Worm (Caenorhabditis elegans) whole organism, early embryonic: ENCODE data around the gene ZK418.5.

Source experiments
- B0310.2 ChIP-seq: sonication (generic microtip); optimal IDR thresholded peaks from 2 replicates; lab custom pipeline; 2016; ENCODE audit warnings: mild to moderate bottlenecking, missing genetic modification characterization, missing compliant biosample characterization
- F13C5.2 ChIP-seq: sonication (generic microtip); optimal IDR thresholded peaks from 2 replicates; lab custom pipeline; 2017; ENCODE audit warnings: mild to moderate bottlenecking, missing genetic modification characterization, inconsistent platforms, missing compliant biosample characterization
- aly-1 ChIP-seq: sonication (generic microtip); optimal IDR thresholded peaks from 2 replicates; lab custom pipeline; 2016; ENCODE audit warnings: missing genetic modification characterization, missing compliant biosample characterization
- ama-1 ChIP-seq: fragments of 150-350 bp; optimal IDR thresholded peaks from 2 replicates; lab custom pipeline; 2014
- ceh-13 ChIP-seq: fragments of 200-800 bp; sonication (Bioruptor generic); optimal IDR thresholded peaks from 2 replicates; lab custom pipeline; 2018; ENCODE audit warnings: mild to moderate bottlenecking, missing genetic modification characterization, missing compliant biosample characterization
- ceh-36 ChIP-seq: sonication (generic microtip); optimal IDR thresholded peaks from 2 replicates; lab custom pipeline; 2016; ENCODE audit warnings: missing genetic modification characterization, inconsistent platforms, missing compliant biosample characterization
- ets-7 ChIP-seq: sonication (generic microtip); optimal IDR thresholded peaks from 2 replicates; lab custom pipeline; 2016; ENCODE audit warnings: missing genotype, missing genetic modification characterization, missing compliant biosample characterization
- flt-1 ChIP-seq: fragments of 200-800 bp; sonication (Bioruptor generic); IDR thresholded peaks from 2 replicates; pipeline ENCODE4 v1.3.6; 2022; ENCODE audit warnings: missing genetic modification characterization, missing compliant biosample characterization
- hmbx-1 ChIP-seq: sonication (generic microtip); optimal IDR thresholded peaks from 2 replicates; lab custom pipeline; 2016; ENCODE audit warnings: mild to moderate bottlenecking, missing genetic modification characterization, missing compliant biosample characterization
- hmg-4 ChIP-seq: fragments of 200-800 bp; sonication (Bioruptor generic); optimal IDR thresholded peaks from 2 replicates; lab custom pipeline; 2018; ENCODE audit warnings: mild to moderate bottlenecking, missing genetic modification characterization, missing compliant biosample characterization
- hnd-1 ChIP-seq: sonication (generic microtip); optimal IDR thresholded peaks from 2 replicates; lab custom pipeline; 2016; ENCODE audit warnings: missing genetic modification characterization, missing compliant biosample characterization
- pes-1 ChIP-seq: fragments of 200-800 bp; sonication (Bioruptor generic); IDR thresholded peaks from 2 replicates; pipeline ENCODE4 v1.3.6; 2022; ENCODE audit warnings: missing genetic modification reagents, missing genetic modification characterization, missing compliant biosample characterization
- scrt-1 ChIP-seq: fragments of 200-800 bp; sonication (Bioruptor generic); IDR thresholded peaks from 2 replicates; pipeline ENCODE4 v1.3.6; 2022; ENCODE audit warnings: missing genetic modification characterization, missing compliant biosample characterization
- sea-1 ChIP-seq: fragments of 200-800 bp; sonication (Bioruptor generic); conservative IDR thresholded peaks from 2 replicates; pipeline ENCODE4 v1.3.6; 2022; ENCODE audit warnings: missing genetic modification characterization, missing compliant biosample characterization
- tbx-11 ChIP-seq: fragments of 200-800 bp; sonication (Bioruptor generic); IDR thresholded peaks from 2 replicates; pipeline ENCODE4 v1.3.6; 2022; ENCODE audit warnings: missing genetic modification characterization, missing compliant biosample characterization
- tbx-37 ChIP-seq: fragments of 200-800 bp; sonication (Bioruptor generic); conservative IDR thresholded peaks from 2 replicates; pipeline ENCODE4 v1.3.6; 2022; ENCODE audit warnings: missing genetic modification reagents, missing genetic modification characterization, missing compliant biosample characterization
- tra-4 ChIP-seq: sonication (generic microtip); optimal IDR thresholded peaks from 2 replicates; lab custom pipeline; 2017; ENCODE audit warnings: missing genetic modification characterization, missing compliant biosample characterization

ZK418.5 gene

DNA sequence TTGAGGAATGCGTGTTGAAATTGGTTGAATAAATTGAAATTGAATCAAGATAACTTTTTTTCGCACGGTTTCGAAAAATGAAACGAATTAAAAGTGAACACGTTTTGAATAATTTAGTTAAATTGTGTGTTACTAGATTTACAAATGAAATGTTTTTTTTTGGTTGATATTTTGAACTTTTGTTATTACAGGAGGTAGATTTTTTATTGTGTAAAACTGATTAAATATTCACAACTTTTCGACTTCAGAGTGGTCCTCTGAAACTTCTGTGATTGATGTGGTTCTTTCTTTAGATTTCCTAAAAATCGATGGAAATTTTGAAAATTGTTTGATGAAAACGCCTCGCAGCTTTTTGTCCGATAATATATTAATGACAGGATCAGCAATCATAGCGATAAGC lies 2.7 kb upstream of the ZK418.5 start, which contains the start of gene ZK418.13:
TSS of gene ZK418.13 (minus strand) at position 101 of the 400 bp plus-strand sequence.
- TF ChIP-seq flt-1 (no peak), scrt-1 (GFP tag; lab: Robert Waterston, UW) (no peak), hmbx-1 (tag; lab: Kevin White, UChicago) (no peak), pes-1 (GFP tag; lab: Robert Waterston, UW) (no peak)

DNA sequence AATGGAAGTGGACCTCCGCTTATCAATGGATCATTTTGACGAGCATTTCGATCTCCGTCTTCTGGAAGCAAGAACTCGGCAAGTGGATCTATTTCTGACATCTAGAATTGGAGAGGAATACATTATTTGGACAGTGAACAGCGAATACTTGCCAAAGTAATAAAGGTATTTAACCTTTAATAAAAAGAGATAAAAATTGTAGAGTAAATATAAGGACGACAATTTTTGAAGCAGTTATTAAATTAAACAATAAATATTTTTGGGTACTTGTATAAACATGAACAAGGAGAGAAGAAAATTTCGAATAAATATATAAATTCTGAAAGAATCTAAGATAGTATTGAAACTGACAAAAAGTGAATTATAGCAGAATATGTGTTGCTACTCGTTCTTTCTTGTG lies 1.2 kb downstream of the ZK418.5 start, which contains the start of gene lin-37:
TSS of gene lin-37 (minus strand) at position 101 of the 400 bp plus-strand sequence.
- TF ChIP-seq flt-1 (no peak), ceh-36 (tag; lab: Kevin White, UChicago) (no peak), tbx-37 (no peak), pes-1 (GFP tag; lab: Robert Waterston, UW) (no peak), aly-1 (tag; lab: Kevin White, UChicago) (no peak), hmg-4 (GFP tag; lab: Kevin White, UChicago) (no peak), hnd-1 (tag; lab: Kevin White, UChicago) (no peak), ets-7 (no peak), tbx-11 (GFP tag; lab: Robert Waterston, UW) (no peak), hmbx-1 (tag; lab: Kevin White, UChicago) (no peak), scrt-1 (GFP tag; lab: Robert Waterston, UW) (no peak), B0310.2 (no peak), ceh-13 (no peak), tra-4 (tag; lab: Kevin White, UChicago) (no peak)

ce11 chrIII:7069981-7070380 lies 3.7 kb downstream of the ZK418.5 start, which contains the start of gene tmem-17:
Gene tmem-17, plus strand, starts transcription at chrIII:7070281.
- no peak for TF ChIP-seq hnd-1 (tag; lab: Kevin White, UChicago)
- no peak for TF ChIP-seq B0310.2
- TF ChIP-seq ets-7, result no peak
- no peak for TF ChIP-seq aly-1 (tag; lab: Kevin White, UChicago)

ce11 chrIII:7068520-7069113 lies 5.0 kb downstream of the ZK418.5 start, which contains the start of the genes ubc-18 and R01H2.8:
Gene ubc-18, minus strand, starts transcription at chrIII:7068570.
Gene R01H2.8, plus strand, starts transcription at chrIII:7069063.
- no peak for TF ChIP-seq pes-1 (GFP tag; lab: Robert Waterston, UW)
- TF ChIP-seq tbx-11 (GFP tag; lab: Robert Waterston, UW), result no peak
- no peak for TF ChIP-seq flt-1
- TF ChIP-seq ets-7, result no peak
- no peak for TF ChIP-seq B0310.2
- TF ChIP-seq hmg-4 (GFP tag; lab: Kevin White, UChicago), result no peak
- no peak for TF ChIP-seq ama-1
- TF ChIP-seq hnd-1 (tag; lab: Kevin White, UChicago), result no peak
- TF ChIP-seq scrt-1 (GFP tag; lab: Robert Waterston, UW), result no peak
- no peak for TF ChIP-seq ceh-13
- no peak for TF ChIP-seq tra-4 (tag; lab: Kevin White, UChicago)
- no peak for TF ChIP-seq aly-1 (tag; lab: Kevin White, UChicago)
- no peak for TF ChIP-seq hmbx-1 (tag; lab: Kevin White, UChicago)
- TF ChIP-seq ceh-36 (tag; lab: Kevin White, UChicago), result no peak
- no peak for TF ChIP-seq F13C5.2 (tag; lab: Kevin White, UChicago)
- TF ChIP-seq sea-1, result no peak
- TF ChIP-seq tbx-37, result no peak

DNA sequence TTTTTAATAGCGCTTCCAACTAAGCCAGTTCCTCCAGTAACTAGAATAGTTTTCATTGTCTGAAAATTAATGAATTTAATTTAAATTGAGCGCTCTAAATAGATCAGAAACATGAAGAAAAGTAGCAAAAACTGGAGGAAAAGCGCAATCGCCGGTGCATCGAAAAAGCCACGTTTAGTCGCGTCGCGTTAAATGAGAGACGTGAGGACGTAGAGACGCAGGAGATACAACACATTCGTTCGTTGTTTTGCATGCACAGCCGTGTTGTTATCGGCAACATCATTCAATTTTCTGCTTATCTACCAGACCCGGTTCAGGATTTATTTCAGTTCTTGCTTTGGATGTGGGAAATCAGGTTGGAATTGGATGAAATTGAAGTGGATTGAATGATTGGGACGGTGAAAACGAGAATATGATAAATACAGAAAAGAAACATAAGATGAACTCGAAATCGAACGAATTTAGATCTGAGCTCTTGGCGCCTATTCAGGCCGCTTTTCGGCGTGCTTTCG lies 6.2 kb downstream of the ZK418.5 start, which contains the start of gene ger-1:
TSS of gene ger-1 (minus strand) at position 93 of the 512 bp plus-strand sequence.
- TF ChIP-seq hnd-1 (tag; lab: Kevin White, UChicago) (no peak), ceh-36 (tag; lab: Kevin White, UChicago) (no peak), ama-1 (no peak), ets-7 (no peak)

DNA sequence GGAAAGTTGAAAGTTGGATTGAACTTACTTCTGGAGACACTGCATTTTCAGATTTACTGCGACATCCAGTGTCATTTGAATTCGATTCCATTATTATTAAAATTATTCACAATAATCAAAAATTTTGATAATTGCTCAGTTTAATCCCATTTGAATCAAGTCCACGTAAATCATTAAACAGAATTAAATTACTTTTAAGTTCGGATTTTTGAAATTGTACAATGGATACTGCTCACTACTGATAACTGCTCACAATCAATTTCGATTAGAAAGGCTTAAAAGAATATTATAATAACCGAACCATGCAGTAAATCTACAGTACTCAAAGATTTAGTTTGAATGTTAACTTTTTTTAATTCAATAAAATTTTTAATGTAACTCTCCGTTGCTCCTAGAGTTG lies 9.5 kb downstream of the ZK418.5 start, which contains the start of gene R01H2.4:
TSS of gene R01H2.4 (minus strand) at position 101 of the 400 bp plus-strand sequence.
- TF ChIP-seq ama-1, result no peak
- no peak for TF ChIP-seq ets-7

ce11 chrIII:7063061-7063460 lies 10.6 kb downstream of the ZK418.5 start:
- TF ChIP-seq sea-1 (no peak), ets-7 (no peak), hmg-4 (GFP tag; lab: Kevin White, UChicago) (no peak), ama-1 (no peak)

DNA sequence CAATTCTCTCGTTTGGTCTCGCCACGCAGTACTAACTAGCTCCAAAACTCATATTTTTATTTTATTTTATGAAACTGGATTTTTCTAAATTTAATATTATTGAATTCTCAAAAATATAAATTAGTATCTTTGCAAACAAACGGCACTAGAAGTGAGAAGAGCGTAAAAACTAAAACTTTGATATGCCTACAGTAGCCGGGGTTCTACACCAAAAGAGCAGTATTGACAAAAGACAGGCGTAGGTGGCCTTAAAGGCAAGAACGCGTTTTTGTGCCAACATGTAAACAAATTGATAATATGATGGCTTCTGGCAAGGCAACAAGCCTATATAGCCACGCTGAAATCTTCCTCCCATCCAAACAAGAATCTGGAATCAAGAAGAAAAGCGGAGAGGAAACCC lies 11.1 kb downstream of the ZK418.5 start, which contains the start of gene R01H2.1:
TSS of gene R01H2.1 (plus strand) at position 301 of the 400 bp plus-strand sequence.
- TF ChIP-seq flt-1 (no peak), hnd-1 (tag; lab: Kevin White, UChicago) (no peak), ceh-36 (tag; lab: Kevin White, UChicago) (no peak), tra-4 (tag; lab: Kevin White, UChicago) (no peak), tbx-11 (GFP tag; lab: Robert Waterston, UW) (no peak), F13C5.2 (tag; lab: Kevin White, UChicago) (no peak), ets-7 (no peak), hmg-4 (GFP tag; lab: Kevin White, UChicago) (no peak), aly-1 (tag; lab: Kevin White, UChicago) (no peak), pes-1 (GFP tag; lab: Robert Waterston, UW) (no peak), ceh-13 (no peak)
